Fruit fly (Drosophila melanogaster) whole organism, embryonic: Measurements from ENCODE around the gene CG12560.

ENCODE experiments used
- Bteb2 ChIP-seq: fragments of 200-800 bp; sonication (Bioruptor generic); optimal IDR thresholded peaks from 2 replicates; lab custom pipeline; 2016; ENCODE audit warnings: missing biosample characterization, missing genetic modification characterization
- C15 ChIP-seq: fragments of 200-800 bp; sonication (Bioruptor generic); IDR thresholded peaks from 3 replicates; pipeline ENCODE4 v1.3.6; 2022; ENCODE audit warnings: missing biosample characterization, missing genetic modification characterization
- CG10543 ChIP-seq: fragments of 200-800 bp; sonication (Bioruptor generic); optimal IDR thresholded peaks from 3 replicates; lab custom pipeline; 2017; ENCODE audit warnings: missing biosample characterization, mild to moderate bottlenecking, missing genetic modification characterization, moderate library complexity
- CG11247 ChIP-seq: fragments of 200-800 bp; sonication (Bioruptor generic); IDR thresholded peaks from 2 replicates; pipeline ENCODE4 v1.3.6; 2022; ENCODE audit warnings: missing biosample characterization, missing genetic modification characterization
- CG11723 ChIP-seq: fragments of 200-800 bp; sonication (Bioruptor generic); optimal IDR thresholded peaks from 2 replicates; lab custom pipeline; 2017; ENCODE audit warnings: missing biosample characterization, mild to moderate bottlenecking, missing genetic modification characterization
- CG12104 ChIP-seq: fragments of 200-800 bp; sonication (Bioruptor generic); optimal IDR thresholded peaks from 3 replicates; lab custom pipeline; 2016; ENCODE audit warnings: missing biosample characterization, missing genetic modification characterization
- CG12219 ChIP-seq: fragments of 200-800 bp; sonication (Bioruptor generic); optimal IDR thresholded peaks from 3 replicates; lab custom pipeline; 2018; ENCODE audit warnings: missing biosample characterization, mild to moderate bottlenecking, missing genetic modification characterization
- CG1233 ChIP-seq: fragments of 200-800 bp; sonication (Bioruptor generic); optimal IDR thresholded peaks from 4 replicates; lab custom pipeline; 2018; ENCODE audit warnings: missing biosample characterization, mild to moderate bottlenecking, missing genetic modification characterization
- CG12391 ChIP-seq: fragments of 200-800 bp; sonication (Bioruptor generic); optimal IDR thresholded peaks from 3 replicates; lab custom pipeline; 2018; ENCODE audit warnings: missing biosample characterization, mild to moderate bottlenecking, missing genetic modification characterization, moderate library complexity
- CG12659 ChIP-seq: fragments of 200-800 bp; sonication (Bioruptor generic); optimal IDR thresholded peaks from 3 replicates; lab custom pipeline; 2017; ENCODE audit warnings: mild to moderate bottlenecking, missing biosample characterization, missing genetic modification reagents, missing genetic modification characterization
- CG16863 ChIP-seq: fragments of 200-800 bp; sonication (Bioruptor generic); optimal IDR thresholded peaks from 3 replicates; lab custom pipeline; 2016; ENCODE audit warnings: missing biosample characterization, missing genetic modification characterization
- CG18011 ChIP-seq: fragments of 200-800 bp; sonication (Bioruptor generic); optimal IDR thresholded peaks from 2 replicates; lab custom pipeline; 2017; ENCODE audit warnings: missing biosample characterization, missing genetic modification characterization, mild to moderate bottlenecking, moderate library complexity, missing genotype
- CG2129 ChIP-seq: fragments of 200-800 bp; sonication (Bioruptor generic); IDR thresholded peaks from 2 replicates; pipeline ENCODE4 v1.3.6; 2022; ENCODE audit warnings: missing biosample characterization, missing genetic modification characterization; ENCODE audit not compliant: partially characterized antibody
- CG3163 ChIP-seq: fragments of 200-800 bp; sonication (Bioruptor generic); optimal IDR thresholded peaks from 3 replicates; lab custom pipeline; 2016; ENCODE audit warnings: missing biosample characterization, missing genetic modification characterization
- CG32772 ChIP-seq: fragments of 200-800 bp; sonication (Bioruptor generic); IDR thresholded peaks from 2 replicates; pipeline ENCODE4 v1.3.6; 2022; ENCODE audit warnings: missing biosample characterization, missing genetic modification characterization
- CG34376 ChIP-seq: fragments of 200-800 bp; sonication (Bioruptor generic); optimal IDR thresholded peaks from 2 replicates; lab custom pipeline; 2018; ENCODE audit warnings: missing biosample characterization, mild to moderate bottlenecking, missing genetic modification characterization
- CG6791 ChIP-seq: fragments of 200-800 bp; sonication (Bioruptor generic); IDR thresholded peaks from 3 replicates; pipeline ENCODE4 v1.3.6; 2022; ENCODE audit warnings: missing biosample characterization, missing genetic modification characterization; ENCODE audit not compliant: partially characterized antibody
- CG7839 ChIP-seq: fragments of 200-800 bp; sonication (Bioruptor generic); optimal IDR thresholded peaks from 3 replicates; lab custom pipeline; 2018; ENCODE audit warnings: missing biosample characterization, mild to moderate bottlenecking, missing genetic modification characterization, moderate library complexity
- Dip2 ChIP-seq: fragments of 200-800 bp; sonication (Bioruptor generic); IDR thresholded peaks from 2 replicates; pipeline ENCODE4 v1.3.6; 2022; ENCODE audit warnings: missing biosample characterization, missing genetic modification characterization
- Dll ChIP-seq: fragments of 200-800 bp; sonication (Bioruptor generic); IDR thresholded peaks from 4 replicates; pipeline ENCODE4 v1.3.6; 2022; ENCODE audit warnings: missing biosample characterization, missing genetic modification characterization; ENCODE audit not compliant: partially characterized antibody
- ERR ChIP-seq: fragments of 200-800 bp; sonication (Bioruptor generic); optimal IDR thresholded peaks from 2 replicates; lab custom pipeline; 2016; ENCODE audit warnings: missing biosample characterization, missing genetic modification characterization
- Ets65A ChIP-seq: fragments of 200-800 bp; sonication (Bioruptor generic); peaks from one replicate; lab custom pipeline; 2016; ENCODE audit warnings: missing biosample characterization, missing genetic modification characterization
- Hr51 ChIP-seq, 2 experiments: fragments of 200-800 bp; sonication (Bioruptor generic); optimal IDR thresholded peaks; 2 replicates in 1 of 2; 3 replicates in 1 of 2; lab custom pipeline; 2016 to 2018; ENCODE audit warnings: missing biosample characterization in 2 of 2, missing genetic modification characterization in 2 of 2, mild to moderate bottlenecking in 1 of 2, moderate library complexity in 1 of 2
- NFAT ChIP-seq: fragments of 200-800 bp; sonication (Bioruptor generic); IDR thresholded peaks from 2 replicates; pipeline ENCODE4 v1.3.6; 2022; ENCODE audit warnings: missing biosample characterization, missing genetic modification characterization
- NfI ChIP-seq: fragments of 200-800 bp; sonication (Bioruptor generic); optimal IDR thresholded peaks from 3 replicates; lab custom pipeline; 2018; ENCODE audit warnings: missing biosample characterization, mild to moderate bottlenecking, missing genetic modification characterization, moderate library complexity
- Optix ChIP-seq: fragments of 200-800 bp; sonication (Bioruptor generic); IDR thresholded peaks from 3 replicates; pipeline ENCODE4 v1.3.6; 2022; ENCODE audit warnings: missing biosample characterization, missing genetic modification characterization
- Xrp1 ChIP-seq: fragments of 200-800 bp; sonication (Bioruptor generic); IDR thresholded peaks from 2 replicates; pipeline ENCODE4 v1.3.6; 2022; ENCODE audit warnings: missing biosample characterization, missing genetic modification characterization
- ara ChIP-seq: fragments of 200-800 bp; sonication (Bioruptor generic); IDR thresholded peaks from 2 replicates; pipeline ENCODE4 v1.3.6; 2022; ENCODE audit warnings: missing biosample characterization, missing genetic modification characterization
- ato ChIP-seq: fragments of 200-800 bp; sonication (Bioruptor generic); IDR thresholded peaks from 2 replicates; pipeline ENCODE4 v1.3.6; 2022; ENCODE audit warnings: missing biosample characterization, missing genetic modification characterization; ENCODE audit not compliant: partially characterized antibody
- bbx ChIP-seq: fragments of 200-800 bp; sonication (Bioruptor generic); IDR thresholded peaks from 2 replicates; pipeline ENCODE4 v1.3.6; 2022; ENCODE audit warnings: missing biosample characterization, missing genetic modification characterization; ENCODE audit not compliant: partially characterized antibody
- cg ChIP-seq: fragments of 200-800 bp; sonication (Bioruptor generic); optimal IDR thresholded peaks from 3 replicates; lab custom pipeline; 2019; ENCODE audit warnings: missing biosample characterization, mild to moderate bottlenecking, missing genetic modification characterization, moderate library complexity
- dmrt11E ChIP-seq: fragments of 200-800 bp; sonication (Bioruptor generic); optimal IDR thresholded peaks from 3 replicates; lab custom pipeline; 2018; ENCODE audit warnings: missing biosample characterization, mild to moderate bottlenecking, missing genetic modification characterization, moderate library complexity
- dmrt99B ChIP-seq: fragments of 200-800 bp; sonication (Bioruptor generic); optimal IDR thresholded peaks from 2 replicates; lab custom pipeline; 2018; ENCODE audit warnings: missing biosample characterization, mild to moderate bottlenecking, missing genetic modification characterization, moderate library complexity
- dysf ChIP-seq: fragments of 200-800 bp; sonication (Bioruptor generic); IDR thresholded peaks from 3 replicates; pipeline ENCODE4 v1.3.6; 2022; ENCODE audit warnings: missing biosample characterization, missing genetic modification characterization
- gcm ChIP-seq: fragments of 200-800 bp; sonication (Bioruptor generic); optimal IDR thresholded peaks from 2 replicates; lab custom pipeline; 2019; ENCODE audit warnings: missing biosample characterization, mild to moderate bottlenecking, missing genetic modification characterization, moderate library complexity
- gcm2 ChIP-seq: fragments of 200-800 bp; sonication (Bioruptor generic); optimal IDR thresholded peaks from 2 replicates; lab custom pipeline; 2016; ENCODE audit warnings: missing biosample characterization, missing genetic modification characterization
- insv ChIP-seq, 2 experiments: fragments of 200-800 bp; sonication (Bioruptor generic); optimal IDR thresholded peaks; 3 replicates each; lab custom pipeline; 2016 to 2018; ENCODE audit warnings: missing biosample characterization in 2 of 2, missing genetic modification characterization in 2 of 2
- inv ChIP-seq: fragments of 200-800 bp; sonication (Bioruptor generic); IDR thresholded peaks from 2 replicates; pipeline ENCODE4 v1.3.6; 2022; ENCODE audit warnings: missing biosample characterization, missing genetic modification characterization; ENCODE audit not compliant: partially characterized antibody
- lab ChIP-seq: fragments of 200-800 bp; sonication (Bioruptor generic); optimal IDR thresholded peaks from 3 replicates; lab custom pipeline; 2017; ENCODE audit warnings: missing biosample characterization, missing genetic modification characterization, mild to moderate bottlenecking, moderate library complexity, missing genetic modification reagents
- lbe ChIP-seq: fragments of 200-800 bp; sonication (Bioruptor generic); optimal IDR thresholded peaks from 2 replicates; lab custom pipeline; 2016; ENCODE audit warnings: missing biosample characterization, mild to moderate bottlenecking, missing genetic modification characterization
- mirr ChIP-seq: fragments of 200-800 bp; sonication (Bioruptor generic); optimal IDR thresholded peaks from 3 replicates; lab custom pipeline; 2018; ENCODE audit warnings: missing biosample characterization, mild to moderate bottlenecking, missing genetic modification characterization
- nerfin-1 ChIP-seq: fragments of 200-800 bp; sonication (Bioruptor generic); optimal IDR thresholded peaks from 3 replicates; lab custom pipeline; 2019; ENCODE audit warnings: missing biosample characterization, mild to moderate bottlenecking, missing genetic modification characterization, moderate library complexity
- nerfin-2 ChIP-seq: fragments of 200-800 bp; sonication (Bioruptor generic); IDR thresholded peaks from 2 replicates; pipeline ENCODE4 v1.3.6; 2022; ENCODE audit warnings: missing biosample characterization, missing genetic modification characterization; ENCODE audit not compliant: partially characterized antibody
- ranshi ChIP-seq: fragments of 200-800 bp; sonication (Bioruptor generic); IDR thresholded peaks from 2 replicates; pipeline ENCODE4 v1.3.6; 2022; ENCODE audit warnings: missing biosample characterization, missing genetic modification characterization
- schlank ChIP-seq: fragments of 200-800 bp; sonication (Bioruptor generic); optimal IDR thresholded peaks from 2 replicates; lab custom pipeline; 2018; ENCODE audit warnings: missing biosample characterization, mild to moderate bottlenecking, missing genetic modification characterization
- so ChIP-seq: fragments of 200-800 bp; sonication (Bioruptor generic); IDR thresholded peaks from 3 replicates; pipeline ENCODE4 v1.3.6; 2022; ENCODE audit warnings: missing biosample characterization, missing genetic modification characterization
- trh ChIP-seq: fragments of 200-800 bp; sonication (Bioruptor generic); optimal IDR thresholded peaks from 2 replicates; lab custom pipeline; 2016; ENCODE audit warnings: missing biosample characterization, missing genetic modification characterization
- unpg ChIP-seq: fragments of 200-800 bp; sonication (Bioruptor generic); optimal IDR thresholded peaks from 3 replicates; lab custom pipeline; 2018; ENCODE audit warnings: missing biosample characterization, mild to moderate bottlenecking, missing genetic modification characterization, moderate library complexity

CG12560 gene

DNA sequence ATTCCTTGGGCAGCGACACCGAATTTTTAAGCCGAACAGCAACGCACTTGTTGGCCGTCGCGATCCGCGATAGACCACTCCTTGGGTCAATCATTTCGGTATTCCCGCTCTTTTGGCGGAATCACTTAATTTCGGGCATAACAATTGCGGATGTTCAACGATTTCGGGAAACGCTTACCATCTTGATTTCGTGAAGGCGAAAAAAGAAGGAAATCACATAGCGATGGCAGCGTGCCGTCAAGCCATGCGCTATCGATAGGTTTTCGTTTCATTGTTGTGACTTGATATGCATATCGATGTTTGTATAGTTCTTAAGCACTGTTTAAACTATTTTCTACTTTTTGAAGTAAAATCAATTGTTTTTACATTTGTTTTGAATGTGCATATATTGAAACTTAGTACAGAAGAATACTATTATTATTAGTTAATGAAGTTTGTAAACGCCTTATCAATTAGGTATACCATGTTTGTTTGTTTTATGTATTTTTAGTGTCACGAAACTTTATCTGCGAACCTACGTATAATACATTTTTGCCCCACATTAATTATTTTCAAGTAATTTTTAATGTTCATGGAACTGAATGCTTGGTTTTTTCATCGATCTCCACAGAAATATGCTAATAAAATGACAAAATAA lies 33.5 kb upstream of the CG12560 start, which contains the start of gene RpL36A (continued):
- TF ChIP-seq CG6791 (peak; percentile 96), ERR (GFP tag; lab: Kevin White, UChicago) (peak; percentile 37), CG12659 (GFP tag; lab: Kevin White, UChicago) (peak; percentile 81), CG12104 (GFP tag; lab: Kevin White, UChicago) (peak; percentile 57), mirr (GFP tag; lab: Kevin White, UChicago) (peak; percentile 79), CG3163 (peak; percentile 34), dysf (peak; percentile 64; the same call in 2 of the 3 replicates), Dip2 (GFP tag; lab: Robert Waterston, UW) (no peak), CG18011 (peak; percentile 45), CG34376 (GFP tag; lab: Kevin White, UChicago) (peak; percentile 85), Xrp1 (GFP tag; lab: Robert Waterston, UW) (peak; percentile 12; the same call in 1 of the 2 replicates), nerfin-2 (GFP tag; lab: Robert Waterston, UW) (peak; percentile 69), ara (GFP tag; lab: Robert Waterston, UW) (0 out of 2 replicates have a peak, but pooled peaks have one; percentile 16), lab (GFP tag; lab: Kevin White, UChicago) (peak; percentile 77), CG12391 (tag; lab: Kevin White, UChicago) (peak; percentile 69), CG16863 (GFP tag; lab: Kevin White, UChicago) (no peak), CG1233 (GFP tag; lab: Kevin White, UChicago) (peak; percentile 4), CG32772 (GFP tag; lab: Robert Waterston, UW) (peak; percentile 33; the same call in 1 of the 2 replicates), ranshi (GFP tag; lab: Robert Waterston, UW) (peak; percentile 52; the same call in 1 of the 2 replicates), Optix (GFP tag; lab: Robert Waterston, UW) (0 out of 3 replicates have a peak, but pooled peaks have one; percentile 40), C15 (GFP tag; lab: Robert Waterston, UW) (0 out of 3 replicates have a peak, but pooled peaks have one; percentile 11), so (GFP tag; lab: Robert Waterston, UW) (peak; percentile 76; the same call in 2 of the 3 replicates), NfI (peak; percentile 83), Dll (GFP tag; lab: Robert Waterston, UW) (peak; percentile 80), nerfin-1 (tag; lab: Kevin White, UChicago) (peak; percentile 28), CG11723 (peak; percentile 46), dmrt11E (tag; lab: Kevin White, UChicago) (peak; percentile 35), insv (GFP tag; optimal IDR thresholded peaks at IDR 0.05; lab: Kevin White, UChicago) (peak in 1 of 2 experiments; percentile 54), CG7839 (tag; lab: Kevin White, UChicago) (no peak), ato (GFP tag; lab: Robert Waterston, UW) (peak; percentile 91), inv (GFP tag; lab: Robert Waterston, UW) (peak; percentile 86), Ets65A (peak; percentile 93), gcm (GFP tag; lab: Kevin White, UChicago) (peak; percentile 54), Hr51 (GFP tag; optimal IDR thresholded peaks at IDR 0.05; lab: Kevin White, UChicago) (peak; percentile 29 to 47), unpg (GFP tag; lab: Kevin White, UChicago) (peak; percentile 64), CG2129 (GFP tag; lab: Robert Waterston, UW) (peak; percentile 75), CG12219 (GFP tag; lab: Kevin White, UChicago) (peak; percentile 65), cg (no peak), CG11247 (GFP tag; lab: Robert Waterston, UW) (peak; percentile 66), trh (GFP tag; lab: Kevin White, UChicago) (peak; percentile 6), dmrt99B (tag; lab: Kevin White, UChicago) (no peak), CG10543 (GFP tag; lab: Kevin White, UChicago) (peak; percentile 58), NFAT (GFP tag; lab: Robert Waterston, UW) (peak; percentile 82), schlank (tag; lab: Kevin White, UChicago) (peak; percentile 68), bbx (GFP tag; lab: Robert Waterston, UW) (peak; percentile 94), lbe (GFP tag; lab: Kevin White, UChicago) (no peak), Bteb2 (GFP tag; lab: Kevin White, UChicago) (peak; percentile 43), gcm2 (GFP tag; lab: Kevin White, UChicago) (peak; percentile 47)
